Worm (Caenorhabditis elegans): Measurements from ENCODE around the gene T27F7.12.

DNA sequence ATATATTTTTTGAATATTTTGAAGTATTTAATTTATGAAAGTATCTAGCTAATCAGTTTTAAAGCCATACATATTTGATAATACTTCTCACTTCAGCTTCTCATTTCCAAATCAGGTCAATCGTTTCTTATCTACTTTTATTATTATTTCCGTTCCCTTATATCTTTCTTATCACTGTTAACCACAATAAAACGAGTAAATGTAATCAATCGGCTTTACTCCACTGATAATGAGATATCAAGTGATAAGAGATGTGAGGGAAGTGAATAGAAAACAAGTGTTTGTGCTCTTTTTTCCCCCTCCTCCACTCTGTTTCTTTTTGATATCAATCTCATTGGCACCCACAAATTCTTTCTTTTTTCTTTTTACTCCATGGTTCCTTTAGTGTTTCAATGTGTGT lies 23.3 kb upstream of the T27F7.12 start:
- TF ChIP-seq dao-5 (tag; optimal IDR thresholded peaks at IDR 0.05), result no peak
- TF ChIP-seq him-1 (tag; optimal IDR thresholded peaks at IDR 0.05), result no peak
- no peak for TF ChIP-seq W03F9.2 (tag; optimal IDR thresholded peaks at IDR 0.05)

Data from whole organism, L4/young adult.